Fruit fly (Drosophila melanogaster): ENCODE results near the gene CG12268.

DNA sequence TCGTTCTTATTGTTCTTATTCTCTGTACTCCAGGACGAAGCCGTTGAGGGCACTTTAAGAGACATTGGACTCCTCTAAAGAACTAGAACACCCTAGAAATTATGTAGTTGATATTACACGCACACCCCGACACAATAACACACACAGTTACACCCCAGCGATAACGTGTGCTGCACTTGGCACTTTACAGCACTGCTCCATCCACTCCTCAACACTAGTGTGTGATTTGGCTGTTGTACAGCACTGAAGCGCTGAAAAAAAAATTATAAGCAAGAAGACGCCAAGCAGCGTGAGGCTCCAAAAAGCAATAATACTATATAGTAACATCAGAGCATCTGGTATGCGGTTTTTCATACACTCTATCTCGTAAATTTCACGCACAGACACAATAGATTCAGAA is 12.6 kb upstream of the CG12268 start:
- TF ChIP-seq CG7101 (tag; optimal IDR thresholded peaks at IDR 0.05) (no peak), CG14711 (tag; optimal IDR thresholded peaks at IDR 0.05) (no peak), cic (GFP tag; optimal IDR thresholded peaks at IDR 0.05) (no peak), ovo (GFP tag; optimal IDR thresholded peaks at IDR 0.05) (no peak), CG11617 (GFP tag; optimal IDR thresholded peaks at IDR 0.05) (no peak)
